Worm (Caenorhabditis elegans) whole organism, young adult: ENCODE measurements around the gene ZK632.2.

Experiments used
- B0019.2 ChIP-seq: fragments of 200-800 bp; sonication (Bioruptor generic); conservative IDR thresholded peaks from 2 replicates; pipeline ENCODE4 v1.3.6; 2022; ENCODE audit warnings: missing genetic modification reagents, missing genetic modification characterization, missing compliant biosample characterization
- B0035.1 ChIP-seq: sonication (generic microtip); optimal IDR thresholded peaks from 2 replicates; lab custom pipeline; 2016; ENCODE audit warnings: missing genetic modification characterization, mild to moderate bottlenecking, missing compliant biosample characterization, missing genotype, missing genetic modification reagents
- C06A6.2 ChIP-seq: fragments of 200-800 bp; sonication (Bioruptor generic); conservative IDR thresholded peaks from 2 replicates; pipeline ENCODE4 v1.3.6; 2022; ENCODE audit warnings: missing genetic modification characterization, missing compliant biosample characterization
- F39B2.1 ChIP-seq: fragments of 200-800 bp; sonication (Bioruptor generic); IDR thresholded peaks from 2 replicates; pipeline ENCODE4 v1.3.6; 2022; ENCODE audit warnings: missing genetic modification reagents, missing genetic modification characterization, missing compliant biosample characterization
- F52B5.7 ChIP-seq: sonication (generic microtip); optimal IDR thresholded peaks from 2 replicates; lab custom pipeline; 2016; ENCODE audit warnings: mild to moderate bottlenecking, missing genetic modification characterization, missing compliant biosample characterization
- K11D2.4 ChIP-seq: fragments of 200-800 bp; sonication (Bioruptor generic); IDR thresholded peaks from 2 replicates; pipeline ENCODE4 v1.3.6; 2022; ENCODE audit warnings: missing genetic modification reagents, missing genetic modification characterization, missing compliant biosample characterization
- K12H6.12 ChIP-seq: fragments of 200-800 bp; sonication (Bioruptor generic); optimal IDR thresholded peaks from 2 replicates; lab custom pipeline; 2018; ENCODE audit warnings: mild to moderate bottlenecking, missing genetic modification characterization, missing compliant biosample characterization
- T07F8.4 ChIP-seq: sonication (generic microtip); optimal IDR thresholded peaks from 2 replicates; lab custom pipeline; 2016; ENCODE audit warnings: mild to moderate bottlenecking, missing genetic modification characterization, moderate library complexity, missing compliant biosample characterization
- Y53F4B.3 ChIP-seq: fragments of 200-800 bp; sonication (Bioruptor generic); IDR thresholded peaks from 2 replicates; pipeline ENCODE4 v1.3.6; 2022; ENCODE audit warnings: missing genetic modification reagents, missing genetic modification characterization, missing compliant biosample characterization
- Y53G8AR.9 ChIP-seq: fragments of 200-800 bp; sonication (Bioruptor generic); conservative IDR thresholded peaks from 2 replicates; pipeline ENCODE4 v1.3.6; 2022; ENCODE audit warnings: missing genetic modification reagents, missing genetic modification characterization, missing compliant biosample characterization
- Y79H2A.3 ChIP-seq: fragments of 200-800 bp; sonication (Bioruptor generic); conservative IDR thresholded peaks from 2 replicates; pipeline ENCODE4 v1.3.6; 2022; ENCODE audit warnings: missing genetic modification reagents, missing genetic modification characterization, missing compliant biosample characterization
- aptf-2 ChIP-seq: fragments of 200-800 bp; sonication (Bioruptor generic); conservative IDR thresholded peaks from 2 replicates; pipeline ENCODE4 v1.3.6; 2022; ENCODE audit warnings: missing genetic modification reagents, missing genetic modification characterization, missing compliant biosample characterization
- athp-1 ChIP-seq: sonication (generic microtip); optimal IDR thresholded peaks from 2 replicates; lab custom pipeline; 2017; ENCODE audit warnings: mild to moderate bottlenecking, missing genetic modification characterization, missing compliant biosample characterization
- attf-5 ChIP-seq: fragments of 200-800 bp; sonication (Bioruptor generic); optimal IDR thresholded peaks from 2 replicates; lab custom pipeline; 2018; ENCODE audit warnings: mild to moderate bottlenecking, missing genetic modification characterization, missing compliant biosample characterization
- bed-1 ChIP-seq: fragments of 200-800 bp; sonication (Bioruptor generic); IDR thresholded peaks from 2 replicates; pipeline ENCODE4 v1.3.6; 2022; ENCODE audit warnings: missing genetic modification reagents, missing genetic modification characterization, missing compliant biosample characterization
- bed-2 ChIP-seq: fragments of 200-800 bp; sonication (Bioruptor generic); IDR thresholded peaks from 2 replicates; pipeline ENCODE4 v1.3.6; 2022; ENCODE audit warnings: missing genetic modification reagents, missing genetic modification characterization, missing compliant biosample characterization
- cebp-2 ChIP-seq: fragments of 200-800 bp; sonication (Bioruptor generic); IDR thresholded peaks from 2 replicates; pipeline ENCODE4 v1.3.6; 2022; ENCODE audit warnings: missing genetic modification characterization, missing compliant biosample characterization
- ceh-100 ChIP-seq: fragments of 200-800 bp; sonication (Bioruptor generic); IDR thresholded peaks from 2 replicates; pipeline ENCODE4 v1.3.6; 2022; ENCODE audit warnings: missing genetic modification reagents, missing genetic modification characterization, missing compliant biosample characterization
- ceh-27 ChIP-seq: fragments of 200-800 bp; sonication (Bioruptor generic); optimal IDR thresholded peaks from 2 replicates; lab custom pipeline; 2018; ENCODE audit warnings: mild to moderate bottlenecking, missing genetic modification characterization, moderate library complexity, missing compliant biosample characterization
- ceh-58 ChIP-seq: fragments of 200-800 bp; sonication (Bioruptor generic); IDR thresholded peaks from 2 replicates; pipeline ENCODE4 v1.3.6; 2022; ENCODE audit warnings: missing genetic modification characterization, missing compliant biosample characterization
- ceh-79 ChIP-seq: sonication (generic microtip); optimal IDR thresholded peaks from 2 replicates; lab custom pipeline; 2017; ENCODE audit warnings: mild to moderate bottlenecking, missing genetic modification characterization, missing compliant biosample characterization
- ceh-91 ChIP-seq: fragments of 200-800 bp; sonication (Bioruptor generic); IDR thresholded peaks from 2 replicates; pipeline ENCODE4 v1.3.6; 2022; ENCODE audit warnings: missing genetic modification reagents, missing genetic modification characterization, missing compliant biosample characterization
- chd-7 ChIP-seq: sonication (generic microtip); optimal IDR thresholded peaks from 2 replicates; lab custom pipeline; 2016; ENCODE audit warnings: mild to moderate bottlenecking, missing genetic modification characterization, moderate library complexity, missing compliant biosample characterization
- dox-1 ChIP-seq: fragments of 200-800 bp; sonication (Bioruptor generic); IDR thresholded peaks from 2 replicates; pipeline ENCODE4 v1.3.6; 2022; ENCODE audit warnings: missing genetic modification reagents, missing genetic modification characterization, missing compliant biosample characterization
- dpl-1 ChIP-seq: fragments of 150-350 bp; optimal IDR thresholded peaks from 2 replicates; lab custom pipeline; 2014; ENCODE audit warnings: missing biosample characterization, missing genetic modification reagents, missing genetic modification characterization
- ekl-4 ChIP-seq: fragments of 200-800 bp; sonication (Bioruptor generic); IDR thresholded peaks from 2 replicates; pipeline ENCODE4 v1.3.6; 2022; ENCODE audit warnings: missing genetic modification reagents, missing genetic modification characterization, missing compliant biosample characterization
- hmg-1.2 ChIP-seq: fragments of 200-800 bp; sonication (Bioruptor generic); IDR thresholded peaks from 2 replicates; pipeline ENCODE4 v1.3.6; 2022; ENCODE audit warnings: missing genetic modification reagents, missing genetic modification characterization, missing compliant biosample characterization
- hmg-20 ChIP-seq: fragments of 200-800 bp; sonication (Bioruptor generic); IDR thresholded peaks from 2 replicates; pipeline ENCODE4 v1.3.6; 2022; ENCODE audit warnings: missing genetic modification reagents, missing genetic modification characterization, missing compliant biosample characterization
- let-526 ChIP-seq: fragments of 200-800 bp; sonication (Bioruptor generic); IDR thresholded peaks from 2 replicates; pipeline ENCODE4 v1.3.6; 2022; ENCODE audit warnings: missing genetic modification reagents, missing genetic modification characterization, missing compliant biosample characterization
- lir-1 ChIP-seq: fragments of 200-800 bp; sonication (Bioruptor generic); conservative IDR thresholded peaks from 2 replicates; pipeline ENCODE4 v1.3.6; 2022; ENCODE audit warnings: missing genetic modification reagents, missing genetic modification characterization, missing compliant biosample characterization
- madf-3 ChIP-seq: fragments of 200-800 bp; sonication (Bioruptor generic); IDR thresholded peaks from 2 replicates; pipeline ENCODE4 v1.3.6; 2022; ENCODE audit warnings: missing genetic modification reagents, missing genetic modification characterization, missing compliant biosample characterization
- mcd-1 ChIP-seq: fragments of 200-800 bp; sonication (Bioruptor generic); IDR thresholded peaks from 2 replicates; pipeline ENCODE4 v1.3.6; 2022; ENCODE audit warnings: missing genetic modification reagents, missing genetic modification characterization, missing compliant biosample characterization
- mel-28 ChIP-seq: sonication (generic microtip); optimal IDR thresholded peaks from 2 replicates; lab custom pipeline; 2016; ENCODE audit warnings: borderline replicate concordance, mild to moderate bottlenecking, missing genetic modification characterization, missing compliant biosample characterization
- mes-4 ChIP-seq: sonication (generic microtip); optimal IDR thresholded peaks from 2 replicates; lab custom pipeline; 2016; ENCODE audit warnings: missing genotype, missing genetic modification characterization, missing compliant biosample characterization
- nfyb-1 ChIP-seq: fragments of 200-800 bp; sonication (Bioruptor generic); IDR thresholded peaks from 2 replicates; pipeline ENCODE4 v1.3.6; 2022; ENCODE audit warnings: missing genetic modification reagents, missing genetic modification characterization, missing compliant biosample characterization
- nhr-120 ChIP-seq: fragments of 200-800 bp; sonication (Bioruptor generic); IDR thresholded peaks from 2 replicates; pipeline ENCODE4 v1.3.6; 2022; ENCODE audit warnings: missing genetic modification characterization, missing compliant biosample characterization
- pbrm-1 ChIP-seq: fragments of 200-800 bp; sonication (Bioruptor generic); IDR thresholded peaks from 2 replicates; pipeline ENCODE4 v1.3.6; 2022; ENCODE audit warnings: missing genetic modification reagents, missing genetic modification characterization, missing compliant biosample characterization
- rcor-1 ChIP-seq: fragments of 200-800 bp; sonication (Bioruptor generic); IDR thresholded peaks from 2 replicates; pipeline ENCODE4 v1.3.6; 2022; ENCODE audit warnings: missing genetic modification reagents, missing genetic modification characterization, missing compliant biosample characterization
- rec-8 ChIP-seq, 2 experiments: sonication (generic microtip); optimal IDR thresholded peaks; 2 replicates each; lab custom pipeline; 2016; ENCODE audit warnings: mild to moderate bottlenecking in 2 of 2, missing genetic modification characterization in 2 of 2, missing genetic modification reagents in 2 of 2, missing genotype in 2 of 2, missing biosample characterization in 1 of 2, missing compliant biosample characterization in 1 of 2, moderate library complexity in 1 of 2
- snpc-1.1 ChIP-seq: sonication (generic microtip); optimal IDR thresholded peaks from 2 replicates; lab custom pipeline; 2017; ENCODE audit warnings: missing genetic modification characterization, mild to moderate bottlenecking, missing compliant biosample characterization, antibody characterized with exemption, moderate library complexity, missing genotype, missing genetic modification reagents; ENCODE audit not compliant: insufficient read depth
- sptf-2 ChIP-seq: fragments of 200-800 bp; sonication (Bioruptor generic); optimal IDR thresholded peaks from 2 replicates; lab custom pipeline; 2018; ENCODE audit warnings: mild to moderate bottlenecking, missing genetic modification characterization, missing compliant biosample characterization
- tbp1 ChIP-seq: fragments of 200-800 bp; sonication (Bioruptor generic); optimal IDR thresholded peaks from 2 replicates; lab custom pipeline; 2018; ENCODE audit warnings: mild to moderate bottlenecking, missing genetic modification characterization, missing compliant biosample characterization
- unc-130 ChIP-seq: sonication (generic microtip); optimal IDR thresholded peaks from 2 replicates; lab custom pipeline; 2016; ENCODE audit warnings: missing genetic modification reagents, missing genetic modification characterization, missing compliant biosample characterization
- unc-62 ChIP-seq: fragments of 150-350 bp; optimal IDR thresholded peaks from 2 replicates; lab custom pipeline; 2014; ENCODE audit warnings: missing biosample characterization, missing genetic modification reagents, missing genetic modification characterization
- xnd-1 ChIP-seq: sonication (generic microtip); optimal IDR thresholded peaks from 2 replicates; lab custom pipeline; 2016; ENCODE audit warnings: missing genotype, missing genetic modification reagents, missing genetic modification characterization, missing compliant biosample characterization
- ztf-26 ChIP-seq: sonication (generic microtip); optimal IDR thresholded peaks from 2 replicates; lab custom pipeline; 2017; ENCODE audit warnings: missing genetic modification characterization, missing compliant biosample characterization
- ztf-28 ChIP-seq: fragments of 200-800 bp; sonication (Bioruptor generic); IDR thresholded peaks from 2 replicates; pipeline ENCODE4 v1.3.6; 2022; ENCODE audit warnings: missing genetic modification reagents, missing genetic modification characterization, missing compliant biosample characterization
- ztf-3 ChIP-seq: fragments of 200-800 bp; sonication (Bioruptor generic); optimal IDR thresholded peaks from 2 replicates; lab custom pipeline; 2018; ENCODE audit warnings: mild to moderate bottlenecking, missing genetic modification characterization, missing compliant biosample characterization
- ztf-6 ChIP-seq: fragments of 200-800 bp; sonication (Bioruptor generic); IDR thresholded peaks from 2 replicates; pipeline ENCODE4 v1.3.6; 2022; ENCODE audit warnings: missing genetic modification reagents, missing genetic modification characterization, missing compliant biosample characterization

The ZK632.2 gene

DNA sequence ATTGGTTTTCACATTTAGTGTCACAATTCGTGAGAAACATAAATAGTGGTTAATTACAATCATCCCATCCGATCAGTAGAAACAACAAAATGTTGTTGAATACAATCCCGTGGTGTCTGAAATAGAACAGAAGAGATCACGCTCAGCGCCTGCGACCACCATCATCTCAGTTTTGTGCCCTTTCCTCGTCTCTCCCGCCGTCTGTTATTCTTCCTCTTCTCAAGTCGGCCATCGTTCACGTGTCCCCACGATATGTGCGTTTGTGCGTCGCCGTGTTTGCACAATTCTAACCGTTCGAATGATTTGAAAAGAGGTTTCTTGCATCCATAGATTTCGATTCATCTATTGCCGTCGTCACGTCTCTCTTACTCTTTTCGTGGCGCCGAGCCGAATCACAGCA is 19.9 kb downstream of the ZK632.2 start, which contains the start of gene panl-3:
Gene panl-3 (plus strand): TSS at position 294 of the 400 bp plus-strand sequence.
- TF ChIP-seq ztf-26 (tag; lab: Kevin White, UChicago) (peak; percentile 4), sptf-2 (no peak), ztf-3 (GFP tag; lab: Kevin White, UChicago) (no peak), snpc-1.1 (tag; lab: Kevin White, UChicago) (no peak), ceh-79 (no peak), K11D2.4 (no peak), ztf-28 (GFP tag; lab: Robert Waterston, UW) (no peak), K12H6.12 (tag; lab: Kevin White, UChicago) (peak; percentile 56), ceh-100 (GFP tag; lab: Robert Waterston, UW) (no peak), chd-7 (peak; percentile 52), bed-2 (no peak), hmg-1.2 (peak; percentile 46; the same call in 1 of the 2 replicates), lir-1 (GFP tag; lab: Robert Waterston, UW) (no peak), rec-8 (tag; optimal IDR thresholded peaks at IDR 0.05; lab: Kevin White, UChicago) (no peak), F39B2.1 (GFP tag; lab: Robert Waterston, UW) (no peak), aptf-2 (GFP tag; lab: Robert Waterston, UW) (no peak), mcd-1 (GFP tag; lab: Robert Waterston, UW) (peak; percentile 46; the same call in 1 of the 2 replicates), B0035.1 (tag; lab: Kevin White, UChicago) (no peak), bed-1 (no peak), athp-1 (tag; lab: Kevin White, UChicago) (no peak), madf-3 (GFP tag; lab: Robert Waterston, UW) (no peak), pbrm-1 (GFP tag; lab: Robert Waterston, UW) (0 out of 2 replicates have a peak, but pooled peaks have one; percentile 12), ekl-4 (GFP tag; lab: Robert Waterston, UW) (no peak; the same call in 1 of the 2 replicates), ceh-91 (GFP tag; lab: Robert Waterston, UW) (no peak), F52B5.7 (tag; lab: Kevin White, UChicago) (no peak), attf-5 (GFP tag; lab: Kevin White, UChicago) (peak; percentile 88), T07F8.4 (tag; lab: Kevin White, UChicago) (no peak), B0019.2 (GFP tag; lab: Robert Waterston, UW) (no peak), Y53F4B.3 (GFP tag; lab: Robert Waterston, UW) (no peak), ceh-58 (GFP tag; lab: Robert Waterston, UW) (no peak), unc-62 (GFP tag; lab: Kevin White, UChicago) (no peak), rcor-1 (peak; percentile 43; the same call in 1 of the 2 replicates), cebp-2 (GFP tag; lab: Robert Waterston, UW) (no peak), tbp1 (GFP tag; lab: Kevin White, UChicago) (no peak), let-526 (GFP tag; lab: Robert Waterston, UW) (no peak), dpl-1 (peak; percentile 0), C06A6.2 (GFP tag; lab: Robert Waterston, UW) (no peak), dox-1 (GFP tag; lab: Robert Waterston, UW) (0 out of 2 replicates have a peak, but pooled peaks have one; percentile 26), Y53G8AR.9 (GFP tag; lab: Robert Waterston, UW) (no peak), mel-28 (tag; lab: Kevin White, UChicago) (no peak), Y79H2A.3 (GFP tag; lab: Robert Waterston, UW) (no peak), mes-4 (no peak), ztf-6 (GFP tag; lab: Robert Waterston, UW) (0 out of 2 replicates have a peak, but pooled peaks have one; percentile 66), unc-130 (GFP tag; lab: Kevin White, UChicago) (no peak), nhr-120 (GFP tag; lab: Robert Waterston, UW) (no peak), xnd-1 (no peak), ceh-27 (GFP tag; lab: Kevin White, UChicago) (peak; percentile 49), nfyb-1 (GFP tag; lab: Robert Waterston, UW) (0 out of 2 replicates have a peak, but pooled peaks have one; percentile 18), hmg-20 (GFP tag; lab: Robert Waterston, UW) (no peak)
